Worm (Caenorhabditis elegans) whole organism, L1 larva: ENCODE results near the gene pals-29.

Experiments
- C04F5.9 ChIP-seq: sonication (generic microtip); optimal IDR thresholded peaks from 2 replicates; lab custom pipeline; 2016; ENCODE audit warnings: missing genetic modification characterization, missing compliant biosample characterization
- aha-1 ChIP-seq: fragments of 150-350 bp; optimal IDR thresholded peaks from 2 replicates; lab custom pipeline; 2014; ENCODE audit warnings: missing biosample characterization, missing genetic modification characterization
- alr-1 ChIP-seq: fragments of 200-800 bp; sonication (Bioruptor generic); optimal IDR thresholded peaks from 2 replicates; lab custom pipeline; 2018; ENCODE audit warnings: borderline replicate concordance, mild to moderate bottlenecking, missing genetic modification characterization, missing compliant biosample characterization
- aly-2 ChIP-seq: fragments of 150-350 bp; optimal IDR thresholded peaks from 2 replicates; lab custom pipeline; 2014; ENCODE audit warnings: missing biosample characterization, missing genetic modification characterization
- blmp-1 ChIP-seq: fragments of 150-350 bp; optimal IDR thresholded peaks from 2 replicates; lab custom pipeline; 2014; ENCODE audit warnings: missing biosample characterization, missing genetic modification characterization
- ceh-63 ChIP-seq: fragments of 200-800 bp; sonication (Bioruptor generic); optimal IDR thresholded peaks from 2 replicates; lab custom pipeline; 2018; ENCODE audit warnings: mild to moderate bottlenecking, missing genetic modification characterization, missing compliant biosample characterization
- ceh-8 ChIP-seq: fragments of 200-800 bp; sonication (Bioruptor generic); optimal IDR thresholded peaks from 2 replicates; lab custom pipeline; 2018; ENCODE audit warnings: mild to moderate bottlenecking, missing genetic modification characterization, moderate library complexity, missing compliant biosample characterization
- ceh-82 ChIP-seq, 3 experiments: fragments of 150-350 bp in 1 of 3; sonication (generic microtip) in 2 of 3; optimal IDR thresholded peaks; 2 replicates each; lab custom pipeline; 2014 to 2017; ENCODE audit warnings: missing biosample characterization in 3 of 3, missing genetic modification characterization in 3 of 3
- ceh-90 ChIP-seq: sonication (generic microtip); optimal IDR thresholded peaks from 2 replicates; lab custom pipeline; 2016; ENCODE audit warnings: missing genetic modification characterization, missing compliant biosample characterization
- ces-1 ChIP-seq: fragments of 150-350 bp; optimal IDR thresholded peaks from 2 replicates; lab custom pipeline; 2014; ENCODE audit warnings: missing biosample characterization, missing genetic modification reagents, missing genetic modification characterization
- dpl-1 ChIP-seq, 3 experiments: fragments of 150-350 bp in 2 of 3; sonication (generic microtip) in 1 of 3; optimal IDR thresholded peaks; 2 replicates each; lab custom pipeline; 2014 to 2017; ENCODE audit warnings: missing biosample characterization in 3 of 3, missing genetic modification characterization in 3 of 3, missing genetic modification reagents in 3 of 3
- efl-1 ChIP-seq, 4 experiments: fragments of 150-350 bp; optimal IDR thresholded peaks in 3 of 4; peaks in 1 of 4; 1 replicate in 1 of 4; 2 replicates in 3 of 4; lab custom pipeline; 2014; ENCODE audit warnings: missing biosample characterization in 2 of 4, missing genetic modification characterization in 2 of 4, missing genetic modification reagents in 2 of 4
- efl-3 ChIP-seq: fragments of 200-800 bp; sonication (Bioruptor generic); optimal IDR thresholded peaks from 2 replicates; lab custom pipeline; 2018; ENCODE audit warnings: mild to moderate bottlenecking, missing genetic modification characterization, missing compliant biosample characterization
- elt-2 ChIP-seq: sonication (generic microtip); optimal IDR thresholded peaks from 2 replicates; lab custom pipeline; 2016; ENCODE audit warnings: missing genetic modification characterization, mild to moderate bottlenecking, inconsistent platforms, missing compliant biosample characterization, missing genetic modification reagents
- ets-5 ChIP-seq: fragments of 200-800 bp; sonication (Bioruptor generic); IDR thresholded peaks from 2 replicates; pipeline ENCODE4 v1.3.6; 2022; ENCODE audit warnings: missing genetic modification characterization, missing compliant biosample characterization
- fkh-8 ChIP-seq: sonication (generic microtip); optimal IDR thresholded peaks from 2 replicates; lab custom pipeline; 2016; ENCODE audit warnings: mild to moderate bottlenecking, missing genetic modification characterization, missing compliant biosample characterization
- grh-1 ChIP-seq: fragments of 200-800 bp; sonication (Bioruptor generic); IDR thresholded peaks from 2 replicates; pipeline ENCODE4 v1.3.6; 2022; ENCODE audit warnings: missing genetic modification reagents, missing genetic modification characterization, missing compliant biosample characterization
- hpl-2 ChIP-seq: fragments of 150-350 bp; optimal IDR thresholded peaks from 2 replicates; lab custom pipeline; 2014; ENCODE audit warnings: missing biosample characterization, missing genetic modification reagents, missing genetic modification characterization
- irx-1 ChIP-seq: sonication (generic microtip); optimal IDR thresholded peaks from 2 replicates; lab custom pipeline; 2016; ENCODE audit warnings: missing genetic modification characterization, missing compliant biosample characterization
- lin-14 ChIP-seq: fragments of 200-800 bp; sonication (Bioruptor generic); optimal IDR thresholded peaks from 2 replicates; lab custom pipeline; 2018; ENCODE audit warnings: mild to moderate bottlenecking, missing genetic modification characterization, moderate library complexity, missing compliant biosample characterization
- lin-35 ChIP-seq, 2 experiments: fragments of 150-350 bp; optimal IDR thresholded peaks; 2 replicates each; lab custom pipeline; 2014; ENCODE audit warnings: missing biosample characterization in 2 of 2, missing genetic modification characterization in 2 of 2, missing genetic modification reagents in 2 of 2
- lin-39 ChIP-seq: fragments of 150-350 bp; optimal IDR thresholded peaks from 2 replicates; lab custom pipeline; 2014; ENCODE audit warnings: missing biosample characterization, missing genetic modification reagents, missing genetic modification characterization
- lir-3 ChIP-seq: sonication (generic microtip); optimal IDR thresholded peaks from 2 replicates; lab custom pipeline; 2016; ENCODE audit warnings: mild to moderate bottlenecking, missing genetic modification characterization, moderate library complexity, missing compliant biosample characterization; ENCODE audit not compliant: poor library complexity
- mdl-1 ChIP-seq, 2 experiments: fragments of 150-350 bp; optimal IDR thresholded peaks; 2 replicates each; lab custom pipeline; 2014 to 2017; ENCODE audit warnings: missing biosample characterization in 2 of 2, missing genetic modification characterization in 2 of 2, inconsistent platforms in 1 of 2
- mef-2 ChIP-seq: fragments of 150-350 bp; optimal IDR thresholded peaks from 2 replicates; lab custom pipeline; 2014; ENCODE audit warnings: missing biosample characterization, missing genetic modification characterization
- nhr-11 ChIP-seq: fragments of 150-350 bp; optimal IDR thresholded peaks from 2 replicates; lab custom pipeline; 2014; ENCODE audit warnings: missing biosample characterization, missing genetic modification characterization
- nhr-12 ChIP-seq: sonication (generic microtip); optimal IDR thresholded peaks from 2 replicates; lab custom pipeline; 2017; ENCODE audit warnings: missing biosample characterization, missing genetic modification characterization
- nhr-19 ChIP-seq: fragments of 200-800 bp; sonication (Bioruptor generic); conservative IDR thresholded peaks from 2 replicates; pipeline ENCODE4 v1.3.6; 2022; ENCODE audit warnings: missing genetic modification characterization, missing compliant biosample characterization
- nhr-76 ChIP-seq: sonication (generic microtip); optimal IDR thresholded peaks from 2 replicates; lab custom pipeline; 2017; ENCODE audit warnings: missing biosample characterization, missing genetic modification characterization
- nhr-77 ChIP-seq: fragments of 150-350 bp; optimal IDR thresholded peaks from 2 replicates; lab custom pipeline; 2014; ENCODE audit warnings: missing biosample characterization, missing genetic modification characterization
- nhr-84 ChIP-seq: sonication (generic microtip); optimal IDR thresholded peaks from 2 replicates; lab custom pipeline; 2017; ENCODE audit warnings: missing biosample characterization, missing genetic modification characterization
- nhr-85 ChIP-seq: sonication (generic microtip); peaks from one replicate; lab custom pipeline; 2016; ENCODE audit warnings: missing genetic modification characterization, inconsistent platforms, missing compliant biosample characterization
- nhr-90 ChIP-seq: sonication (generic microtip); optimal IDR thresholded peaks from 2 replicates; lab custom pipeline; 2016; ENCODE audit warnings: mild to moderate bottlenecking, missing genetic modification characterization, missing compliant biosample characterization; ENCODE audit not compliant: poor library complexity
- pag-3 ChIP-seq: sonication (generic microtip); optimal IDR thresholded peaks from 2 replicates; lab custom pipeline; 2017; ENCODE audit warnings: missing genetic modification characterization, mild to moderate bottlenecking, missing compliant biosample characterization, antibody characterized with exemption, borderline replicate concordance; ENCODE audit not compliant: insufficient read depth
- pqm-1 ChIP-seq: sonication (generic microtip); optimal IDR thresholded peaks from 3 replicates; lab custom pipeline; 2017; ENCODE audit warnings: missing biosample characterization, missing genetic modification characterization
- rnt-1 ChIP-seq: sonication (generic microtip); optimal IDR thresholded peaks from 2 replicates; lab custom pipeline; 2016; ENCODE audit warnings: mild to moderate bottlenecking, missing genetic modification characterization, moderate library complexity, missing compliant biosample characterization
- snu-23 ChIP-seq: sonication (generic microtip); optimal IDR thresholded peaks from 2 replicates; lab custom pipeline; 2016; ENCODE audit warnings: missing genetic modification characterization, missing compliant biosample characterization
- swsn-7 ChIP-seq: sonication (generic microtip); optimal IDR thresholded peaks from 2 replicates; lab custom pipeline; 2016; ENCODE audit warnings: missing genetic modification characterization, missing compliant biosample characterization
- tlp-1 ChIP-seq: fragments of 150-350 bp; optimal IDR thresholded peaks from 2 replicates; lab custom pipeline; 2014; ENCODE audit warnings: missing biosample characterization, missing genetic modification characterization
- unc-130 ChIP-seq: fragments of 150-350 bp; optimal IDR thresholded peaks from 2 replicates; lab custom pipeline; 2017; ENCODE audit warnings: missing biosample characterization, missing genetic modification characterization, inconsistent platforms
- unc-62 ChIP-seq: fragments of 150-350 bp; optimal IDR thresholded peaks from 2 replicates; lab custom pipeline; 2014; ENCODE audit warnings: missing biosample characterization, missing genetic modification reagents, missing genetic modification characterization
- vab-15 ChIP-seq: sonication (generic microtip); optimal IDR thresholded peaks from 2 replicates; lab custom pipeline; 2017; ENCODE audit warnings: missing genotype, mild to moderate bottlenecking, missing genetic modification characterization, missing compliant biosample characterization
- zip-4 ChIP-seq: fragments of 200-800 bp; sonication (Bioruptor generic); optimal IDR thresholded peaks from 2 replicates; lab custom pipeline; 2018; ENCODE audit warnings: mild to moderate bottlenecking, missing genetic modification characterization, moderate library complexity, missing compliant biosample characterization
- ztf-11 ChIP-seq, 2 experiments: sonication (generic microtip); optimal IDR thresholded peaks; 2 replicates each; lab custom pipeline; 2016 to 2017; ENCODE audit warnings: missing genetic modification characterization in 2 of 2, missing biosample characterization in 1 of 2, missing compliant biosample characterization in 1 of 2

The pals-29 gene

ce11 chrIV:14536911-14537310, 5.5 kb downstream of the pals-29 start, which contains the start of gene T27E7.5:
TSS of gene T27E7.5 (plus strand) at chrIV:14537163.
- TF ChIP-seq pqm-1 (no peak), nhr-84 (no peak), ceh-82 (tag; optimal IDR thresholded peaks at IDR 0.05; lab: Kevin White, UChicago) (no peak), unc-62 (GFP tag; lab: Kevin White, UChicago) (no peak), pag-3 (no peak), ets-5 (GFP tag; lab: Robert Waterston, UW) (no peak), ceh-8 (GFP tag; lab: Kevin White, UChicago) (no peak), blmp-1 (tag; lab: Kevin White, UChicago) (no peak)

DNA sequence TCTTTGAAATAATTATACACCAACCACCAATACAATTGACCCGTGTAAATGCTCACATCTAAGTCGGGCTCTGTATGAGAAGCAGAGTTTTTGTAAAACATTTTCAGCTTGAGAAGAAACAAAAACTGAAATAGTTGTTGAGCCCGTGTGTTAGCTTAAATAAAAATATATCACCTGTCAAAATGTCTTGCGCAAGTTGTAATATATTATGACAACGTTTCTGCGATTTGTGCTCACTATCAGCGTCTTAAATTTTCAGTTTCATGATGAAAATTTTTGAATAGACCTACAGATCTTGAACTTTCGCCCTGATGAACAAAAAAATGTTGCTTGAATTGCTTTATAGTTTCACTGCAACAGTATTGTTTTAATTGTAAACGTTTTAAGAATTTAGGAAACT, 7.5 kb downstream of the pals-29 start, which contains the start of gene T27E7.4:
TSS of gene T27E7.4 (minus strand) at position 101 of the 400 bp plus-strand sequence.
- TF ChIP-seq grh-1 (GFP tag; lab: Robert Waterston, UW) (no peak), nhr-12 (tag; lab: Kevin White, UChicago) (no peak), lir-3 (tag; lab: Kevin White, UChicago) (no peak)
- TF ChIP-seq, all 84 proteins: peak for 0

ce11 chrIV:14532366-14532765, 10.1 kb downstream of the pals-29 start:
- TF ChIP-seq mdl-1 (tag; optimal IDR thresholded peaks at IDR 0.05; lab: Kevin White, UChicago) (no peak), nhr-19 (no peak), lin-39 (tag; lab: Kevin White, UChicago) (no peak), lin-14 (GFP tag; lab: Kevin White, UChicago) (no peak), nhr-77 (tag; lab: Kevin White, UChicago) (no peak), unc-62 (GFP tag; lab: Kevin White, UChicago) (no peak), nhr-90 (no peak), fkh-8 (no peak), elt-2 (tag; lab: Kevin White, UChicago) (no peak), nhr-85 (tag; lab: Kevin White, UChicago) (peak; percentile 31), ceh-90 (tag; lab: Kevin White, UChicago) (no peak), vab-15 (tag; lab: Kevin White, UChicago) (no peak), nhr-84 (no peak), alr-1 (tag; lab: Kevin White, UChicago) (no peak), irx-1 (tag; lab: Kevin White, UChicago) (no peak), efl-3 (no peak), swsn-7 (tag; lab: Kevin White, UChicago) (no peak), dpl-1 (GFP tag; optimal IDR thresholded peaks at IDR 0.05; lab: Kevin White, UChicago) (peak in 2 of 3 experiments; percentile 6 to 38), hpl-2 (GFP tag; lab: Kevin White, UChicago) (no peak), ztf-11 (tag; optimal IDR thresholded peaks at IDR 0.05; lab: Kevin White, UChicago) (no peak), snu-23 (GFP tag; lab: Kevin White, UChicago) (no peak), efl-1 (optimal IDR thresholded peaks at IDR 0.05; lab: Kevin White, UChicago) (peak in 1 of 2 experiments; percentile 43), efl-1 (GFP tag; optimal IDR thresholded peaks at IDR 0.05 in 1 of 2; lab: Kevin White, UChicago) (peak in 1 of 2 experiments; percentile 45), zip-4 (GFP tag; lab: Kevin White, UChicago) (peak; percentile 65), aha-1 (tag; lab: Kevin White, UChicago) (no peak), ets-5 (GFP tag; lab: Robert Waterston, UW) (no peak), tlp-1 (tag; lab: Kevin White, UChicago) (no peak), nhr-76 (tag; lab: Kevin White, UChicago) (no peak), blmp-1 (tag; lab: Kevin White, UChicago) (peak; percentile 4), unc-130 (tag; lab: Kevin White, UChicago) (no peak), aly-2 (no peak), ces-1 (GFP tag; lab: Kevin White, UChicago) (no peak), lir-3 (tag; lab: Kevin White, UChicago) (no peak), ceh-63 (no peak), nhr-11 (tag; lab: Kevin White, UChicago) (no peak), lin-35 (GFP tag; optimal IDR thresholded peaks at IDR 0.05; lab: Kevin White, UChicago) (peak in 1 of 2 experiments; percentile 8), rnt-1 (tag; lab: Kevin White, UChicago) (no peak), C04F5.9 (tag; lab: Kevin White, UChicago) (no peak), mef-2 (tag; lab: Kevin White, UChicago) (no peak)
